Worm (Caenorhabditis elegans) whole organism, young adult: Measurements from ENCODE around the gene W09C2.8.

Experiments
- B0261.1 ChIP-seq: sonication (generic microtip); optimal IDR thresholded peaks from 2 replicates; lab custom pipeline; 2016; ENCODE audit warnings: mild to moderate bottlenecking, missing genetic modification characterization, moderate library complexity, missing compliant biosample characterization
- C06A6.2 ChIP-seq: fragments of 200-800 bp; sonication (Bioruptor generic); conservative IDR thresholded peaks from 2 replicates; pipeline ENCODE4 v1.3.6; 2022; ENCODE audit warnings: missing genetic modification characterization, missing compliant biosample characterization
- F22D6.2 ChIP-seq: sonication (generic microtip); optimal IDR thresholded peaks from 2 replicates; lab custom pipeline; 2016; ENCODE audit warnings: mild to moderate bottlenecking, missing genetic modification characterization, missing compliant biosample characterization
- F23B12.7 ChIP-seq: sonication (generic microtip); optimal IDR thresholded peaks from 2 replicates; lab custom pipeline; 2017; ENCODE audit warnings: missing genetic modification characterization, mild to moderate bottlenecking, missing compliant biosample characterization, antibody characterized with exemption, moderate library complexity; ENCODE audit not compliant: insufficient read depth
- K11D2.4 ChIP-seq: fragments of 200-800 bp; sonication (Bioruptor generic); IDR thresholded peaks from 2 replicates; pipeline ENCODE4 v1.3.6; 2022; ENCODE audit warnings: missing genetic modification reagents, missing genetic modification characterization, missing compliant biosample characterization
- K12H6.12 ChIP-seq: fragments of 200-800 bp; sonication (Bioruptor generic); optimal IDR thresholded peaks from 2 replicates; lab custom pipeline; 2018; ENCODE audit warnings: mild to moderate bottlenecking, missing genetic modification characterization, missing compliant biosample characterization
- Y56A3A.18 ChIP-seq: fragments of 200-800 bp; sonication (Bioruptor generic); IDR thresholded peaks from 2 replicates; pipeline ENCODE4 v1.3.6; 2022; ENCODE audit warnings: missing genetic modification reagents, missing genetic modification characterization, missing compliant biosample characterization
- ZK185.1 ChIP-seq: sonication (generic microtip); optimal IDR thresholded peaks from 2 replicates; lab custom pipeline; 2016; ENCODE audit warnings: mild to moderate bottlenecking, missing genetic modification characterization, missing compliant biosample characterization; ENCODE audit not compliant: poor library complexity, severe bottlenecking
- aptf-3 ChIP-seq: fragments of 200-800 bp; sonication (Bioruptor generic); IDR thresholded peaks from 2 replicates; pipeline ENCODE4 v1.3.6; 2022; ENCODE audit warnings: missing genetic modification characterization, missing compliant biosample characterization
- bed-1 ChIP-seq: fragments of 200-800 bp; sonication (Bioruptor generic); IDR thresholded peaks from 2 replicates; pipeline ENCODE4 v1.3.6; 2022; ENCODE audit warnings: missing genetic modification reagents, missing genetic modification characterization, missing compliant biosample characterization
- bed-2 ChIP-seq: fragments of 200-800 bp; sonication (Bioruptor generic); IDR thresholded peaks from 2 replicates; pipeline ENCODE4 v1.3.6; 2022; ENCODE audit warnings: missing genetic modification reagents, missing genetic modification characterization, missing compliant biosample characterization
- cebp-1 ChIP-seq, 2 experiments: fragments of 200-800 bp in 1 of 2; sonication (Bioruptor generic) in 1 of 2; sonication (generic microtip) in 1 of 2; IDR thresholded peaks in 1 of 2; optimal IDR thresholded peaks in 1 of 2; 2 replicates each; pipeline versions ENCODE4 v1.3.6 to Lab custom; 2017 to 2022; ENCODE audit warnings: missing compliant biosample characterization in 2 of 2, missing genetic modification characterization in 2 of 2, mild to moderate bottlenecking in 1 of 2, missing genetic modification reagents in 1 of 2, moderate library complexity in 1 of 2
- ceh-91 ChIP-seq: fragments of 200-800 bp; sonication (Bioruptor generic); IDR thresholded peaks from 2 replicates; pipeline ENCODE4 v1.3.6; 2022; ENCODE audit warnings: missing genetic modification reagents, missing genetic modification characterization, missing compliant biosample characterization
- dpl-1 ChIP-seq: fragments of 150-350 bp; optimal IDR thresholded peaks from 2 replicates; lab custom pipeline; 2014; ENCODE audit warnings: missing biosample characterization, missing genetic modification reagents, missing genetic modification characterization
- hmg-20 ChIP-seq: fragments of 200-800 bp; sonication (Bioruptor generic); IDR thresholded peaks from 2 replicates; pipeline ENCODE4 v1.3.6; 2022; ENCODE audit warnings: missing genetic modification reagents, missing genetic modification characterization, missing compliant biosample characterization
- let-526 ChIP-seq: fragments of 200-800 bp; sonication (Bioruptor generic); IDR thresholded peaks from 2 replicates; pipeline ENCODE4 v1.3.6; 2022; ENCODE audit warnings: missing genetic modification reagents, missing genetic modification characterization, missing compliant biosample characterization
- lin-35 ChIP-seq, 3 experiments: fragments of 150-350 bp in 2 of 3; sonication (generic microtip) in 1 of 3; optimal IDR thresholded peaks; 2 replicates each; lab custom pipeline; 2014 to 2018; ENCODE audit warnings: missing biosample characterization in 3 of 3, missing genetic modification characterization in 3 of 3, missing genetic modification reagents in 3 of 3
- lin-40 ChIP-seq: sonication (generic microtip); optimal IDR thresholded peaks from 2 replicates; lab custom pipeline; 2016; ENCODE audit warnings: missing genetic modification characterization, mild to moderate bottlenecking, missing compliant biosample characterization, missing genotype, missing genetic modification reagents
- lsy-27 ChIP-seq: sonication (generic microtip); optimal IDR thresholded peaks from 2 replicates; lab custom pipeline; 2017; ENCODE audit warnings: missing genetic modification characterization, mild to moderate bottlenecking, missing compliant biosample characterization, antibody characterized with exemption, missing genotype, borderline replicate concordance; ENCODE audit not compliant: insufficient read depth
- madf-8 ChIP-seq: fragments of 200-800 bp; sonication (Bioruptor generic); conservative IDR thresholded peaks from 2 replicates; pipeline ENCODE4 v1.3.6; 2022; ENCODE audit warnings: missing genetic modification reagents, missing genetic modification characterization, missing compliant biosample characterization
- nfyb-1 ChIP-seq: fragments of 200-800 bp; sonication (Bioruptor generic); IDR thresholded peaks from 2 replicates; pipeline ENCODE4 v1.3.6; 2022; ENCODE audit warnings: missing genetic modification reagents, missing genetic modification characterization, missing compliant biosample characterization
- nhr-179 ChIP-seq: sonication (generic microtip); optimal IDR thresholded peaks from 2 replicates; lab custom pipeline; 2016; ENCODE audit warnings: mild to moderate bottlenecking, missing genetic modification characterization, missing compliant biosample characterization
- nhr-80 ChIP-seq: sonication (generic microtip); optimal IDR thresholded peaks from 2 replicates; lab custom pipeline; 2016; ENCODE audit warnings: missing genetic modification characterization, missing compliant biosample characterization
- pbrm-1 ChIP-seq: fragments of 200-800 bp; sonication (Bioruptor generic); IDR thresholded peaks from 2 replicates; pipeline ENCODE4 v1.3.6; 2022; ENCODE audit warnings: missing genetic modification reagents, missing genetic modification characterization, missing compliant biosample characterization
- pha-4 ChIP-seq: fragments of 150-350 bp; sonication (generic microtip); optimal IDR thresholded peaks from 2 replicates; lab custom pipeline; 2014; ENCODE audit warnings: missing biosample characterization, missing genetic modification reagents, missing genetic modification characterization
- rcor-1 ChIP-seq: fragments of 200-800 bp; sonication (Bioruptor generic); IDR thresholded peaks from 2 replicates; pipeline ENCODE4 v1.3.6; 2022; ENCODE audit warnings: missing genetic modification reagents, missing genetic modification characterization, missing compliant biosample characterization
- sdz-38 ChIP-seq: sonication (generic microtip); optimal IDR thresholded peaks from 2 replicates; lab custom pipeline; 2016; ENCODE audit warnings: missing genotype, missing genetic modification characterization, missing compliant biosample characterization
- snpc-1.3 ChIP-seq: sonication (generic microtip); optimal IDR thresholded peaks from 2 replicates; lab custom pipeline; 2017; ENCODE audit warnings: missing genetic modification characterization, mild to moderate bottlenecking, missing compliant biosample characterization, antibody characterized with exemption, moderate library complexity, missing genotype, missing genetic modification reagents; ENCODE audit not compliant: insufficient read depth
- snpc-3.4 ChIP-seq: sonication (generic microtip); optimal IDR thresholded peaks from 2 replicates; lab custom pipeline; 2017; ENCODE audit warnings: missing genetic modification characterization, mild to moderate bottlenecking, missing compliant biosample characterization, antibody characterized with exemption, moderate library complexity, missing genotype, missing genetic modification reagents
- sptf-2 ChIP-seq: fragments of 200-800 bp; sonication (Bioruptor generic); optimal IDR thresholded peaks from 2 replicates; lab custom pipeline; 2018; ENCODE audit warnings: mild to moderate bottlenecking, missing genetic modification characterization, missing compliant biosample characterization
- tbp1 ChIP-seq: fragments of 200-800 bp; sonication (Bioruptor generic); optimal IDR thresholded peaks from 2 replicates; lab custom pipeline; 2018; ENCODE audit warnings: mild to moderate bottlenecking, missing genetic modification characterization, missing compliant biosample characterization
- tbx-9 ChIP-seq: sonication (generic microtip); optimal IDR thresholded peaks from 2 replicates; lab custom pipeline; 2016; ENCODE audit warnings: borderline replicate concordance, missing genetic modification characterization, inconsistent platforms, missing compliant biosample characterization
- ztf-22 ChIP-seq: fragments of 200-800 bp; sonication (Bioruptor generic); optimal IDR thresholded peaks from 2 replicates; lab custom pipeline; 2018; ENCODE audit warnings: mild to moderate bottlenecking, missing genetic modification characterization, moderate library complexity, missing compliant biosample characterization

Gene W09C2.8

ce11 chrIV:9668103-9668672 is 44.0 kb upstream of the W09C2.8 start:
- TF ChIP-seq dpl-1 (GFP tag; lab: Kevin White, UChicago) (no peak), lin-35 (GFP tag; optimal IDR thresholded peaks at IDR 0.05; lab: Kevin White, UChicago) (peak in 1 of 3 experiments; percentile 18), let-526 (GFP tag; lab: Robert Waterston, UW) (no peak), K12H6.12 (no peak), bed-1 (GFP tag; lab: Robert Waterston, UW) (no peak), lsy-27 (tag; lab: Kevin White, UChicago) (no peak), pha-4 (peak; percentile 79), sdz-38 (tag; lab: Kevin White, UChicago) (no peak), nhr-80 (tag; lab: Kevin White, UChicago) (peak; percentile 46), cebp-1 (GFP tag; IDR thresholded peaks at IDR 0.05; lab: Robert Waterston, UW) (no peak), cebp-1 (tag; optimal IDR thresholded peaks at IDR 0.05; lab: Kevin White, UChicago) (peak; percentile 18)

- TF ChIP-seq nhr-179 (no peak), let-526 (GFP tag; lab: Robert Waterston, UW) (no peak), ZK185.1 (tag; lab: Kevin White, UChicago) (no peak), rcor-1 (GFP tag; lab: Robert Waterston, UW) (no peak), snpc-3.4 (no peak), Y56A3A.18 (GFP tag; lab: Robert Waterston, UW) (no peak), F23B12.7 (no peak), F22D6.2 (no peak), K11D2.4 (GFP tag; lab: Robert Waterston, UW) (no peak), aptf-3 (GFP tag; lab: Robert Waterston, UW) (no peak), nfyb-1 (GFP tag; lab: Robert Waterston, UW) (no peak), C06A6.2 (GFP tag; lab: Robert Waterston, UW) (no peak), hmg-20 (GFP tag; lab: Robert Waterston, UW) (no peak), lin-40 (tag; lab: Kevin White, UChicago) (no peak), snpc-1.3 (no peak)
Observed at ce11 chrIV:9667084-9667483, 42.9 kb upstream of the W09C2.8 start.

ce11 chrIV:9659999-9660398 is 35.8 kb upstream of the W09C2.8 start:
- no peak for TF ChIP-seq madf-8 (GFP tag; lab: Robert Waterston, UW)
- TF ChIP-seq ceh-91 (GFP tag; lab: Robert Waterston, UW): no peak
- TF ChIP-seq bed-1 (GFP tag; lab: Robert Waterston, UW): no peak
- no peak for TF ChIP-seq bed-2 (GFP tag; lab: Robert Waterston, UW)
- no peak for TF ChIP-seq lsy-27 (tag; lab: Kevin White, UChicago)
- no peak for TF ChIP-seq ztf-22 (GFP tag; lab: Kevin White, UChicago)
- TF ChIP-seq sptf-2 (GFP tag; lab: Kevin White, UChicago): no peak
- no peak for TF ChIP-seq pbrm-1 (GFP tag; lab: Robert Waterston, UW)
- TF ChIP-seq tbx-9 (tag; lab: Kevin White, UChicago): no peak
- no peak for TF ChIP-seq B0261.1 (tag; lab: Kevin White, UChicago)
- no peak for TF ChIP-seq F23B12.7
- no peak for TF ChIP-seq tbp1
